Fruit fly (Drosophila melanogaster) whole organism, embryonic: ENCODE measurements around the gene Prosbeta6.

ENCODE experiments used
- B-H2 ChIP-seq: fragments of 200-800 bp; sonication (Bioruptor generic); optimal IDR thresholded peaks from 2 replicates; lab custom pipeline; 2018; ENCODE audit warnings: missing biosample characterization, mild to moderate bottlenecking, missing genetic modification characterization
- Bgb ChIP-seq: fragments of 200-800 bp; sonication (Bioruptor generic); IDR thresholded peaks from 2 replicates; pipeline ENCODE4 v1.3.6; 2022; ENCODE audit warnings: missing biosample characterization, missing genetic modification characterization; ENCODE audit not compliant: partially characterized antibody
- CG10267 ChIP-seq: fragments of 200-800 bp; sonication (Bioruptor generic); optimal IDR thresholded peaks from 2 replicates; lab custom pipeline; 2018; ENCODE audit warnings: missing biosample characterization, mild to moderate bottlenecking, missing genetic modification characterization, moderate library complexity
- CG10274 ChIP-seq: fragments of 200-800 bp; sonication (Bioruptor generic); optimal IDR thresholded peaks from 3 replicates; lab custom pipeline; 2017; ENCODE audit warnings: missing biosample characterization, mild to moderate bottlenecking, missing genetic modification characterization
- CG10565 ChIP-seq: fragments of 200-800 bp; sonication (Bioruptor generic); optimal IDR thresholded peaks from 3 replicates; lab custom pipeline; 2016; ENCODE audit warnings: missing biosample characterization, mild to moderate bottlenecking, missing genetic modification characterization
- CG11504 ChIP-seq: fragments of 200-800 bp; sonication (Bioruptor generic); optimal IDR thresholded peaks from 3 replicates; lab custom pipeline; 2019; ENCODE audit warnings: missing biosample characterization, mild to moderate bottlenecking, missing genetic modification characterization, moderate library complexity
- CG11696 ChIP-seq: fragments of 200-800 bp; sonication (Bioruptor generic); IDR thresholded peaks from 2 replicates; pipeline ENCODE4 v1.3.6; 2022; ENCODE audit warnings: missing biosample characterization, missing genetic modification characterization
- CG12769 ChIP-seq: fragments of 200-800 bp; sonication (Bioruptor generic); optimal IDR thresholded peaks from 2 replicates; lab custom pipeline; 2019; ENCODE audit warnings: missing biosample characterization, mild to moderate bottlenecking, missing genetic modification characterization, moderate library complexity
- CG13894 ChIP-seq: fragments of 200-800 bp; sonication (Bioruptor generic); optimal IDR thresholded peaks from 3 replicates; lab custom pipeline; 2018; ENCODE audit warnings: missing biosample characterization, mild to moderate bottlenecking, missing genetic modification characterization, moderate library complexity
- CG16813 ChIP-seq: fragments of 200-800 bp; sonication (Bioruptor generic); IDR thresholded peaks from 3 replicates; pipeline ENCODE4 v1.3.6; 2022; ENCODE audit warnings: missing biosample characterization, missing genetic modification characterization; ENCODE audit not compliant: partially characterized antibody
- CG17186 ChIP-seq: fragments of 200-800 bp; sonication (Bioruptor generic); optimal IDR thresholded peaks from 3 replicates; lab custom pipeline; 2017; ENCODE audit warnings: missing biosample characterization, missing genetic modification reagents, missing genetic modification characterization
- CG18619 ChIP-seq: fragments of 200-800 bp; sonication (Bioruptor generic); optimal IDR thresholded peaks from 3 replicates; lab custom pipeline; 2017; ENCODE audit warnings: missing biosample characterization, mild to moderate bottlenecking, missing genetic modification characterization
- CG18764 ChIP-seq: fragments of 200-800 bp; sonication (Bioruptor generic); optimal IDR thresholded peaks from 3 replicates; lab custom pipeline; 2016; ENCODE audit warnings: missing biosample characterization, missing genetic modification characterization
- CG30403 ChIP-seq: fragments of 200-800 bp; sonication (Bioruptor generic); optimal IDR thresholded peaks from 3 replicates; lab custom pipeline; 2016; ENCODE audit warnings: missing biosample characterization, missing genetic modification characterization
- CG3065 ChIP-seq: fragments of 200-800 bp; sonication (Bioruptor generic); optimal IDR thresholded peaks from 2 replicates; lab custom pipeline; 2016; ENCODE audit warnings: missing biosample characterization, missing genetic modification characterization
- CG33557 ChIP-seq: fragments of 200-800 bp; sonication (Bioruptor generic); optimal IDR thresholded peaks from 2 replicates; lab custom pipeline; 2019; ENCODE audit warnings: missing biosample characterization, mild to moderate bottlenecking, missing genetic modification characterization, moderate library complexity
- CG34376 ChIP-seq: fragments of 200-800 bp; sonication (Bioruptor generic); optimal IDR thresholded peaks from 2 replicates; lab custom pipeline; 2018; ENCODE audit warnings: missing biosample characterization, mild to moderate bottlenecking, missing genetic modification characterization
- CG3995 ChIP-seq: fragments of 200-800 bp; sonication (Bioruptor generic); optimal IDR thresholded peaks from 3 replicates; lab custom pipeline; 2016; ENCODE audit warnings: missing biosample characterization, missing genetic modification characterization
- CG4424 ChIP-seq: fragments of 200-800 bp; sonication (Bioruptor generic); optimal IDR thresholded peaks from 3 replicates; lab custom pipeline; 2016; ENCODE audit warnings: missing biosample characterization, missing genetic modification characterization
- CG4617 ChIP-seq: fragments of 200-800 bp; sonication (Bioruptor generic); optimal IDR thresholded peaks from 3 replicates; lab custom pipeline; 2016; ENCODE audit warnings: missing biosample characterization, missing genetic modification characterization, borderline replicate concordance
- CG6175 ChIP-seq: fragments of 200-800 bp; sonication (Bioruptor generic); IDR thresholded peaks from 3 replicates; pipeline ENCODE4 v1.3.6; 2022; ENCODE audit warnings: missing biosample characterization, missing genetic modification characterization
- CG7357 ChIP-seq: fragments of 200-800 bp; sonication (Bioruptor generic); IDR thresholded peaks from 3 replicates; pipeline ENCODE4 v1.3.6; 2022; ENCODE audit warnings: missing biosample characterization, missing genetic modification characterization
- CG7556 ChIP-seq: fragments of 200-800 bp; sonication (Bioruptor generic); optimal IDR thresholded peaks from 2 replicates; lab custom pipeline; 2017; ENCODE audit warnings: missing biosample characterization, mild to moderate bottlenecking, missing genetic modification characterization
- CG7786 ChIP-seq: fragments of 200-800 bp; sonication (Bioruptor generic); optimal IDR thresholded peaks from 2 replicates; lab custom pipeline; 2016; ENCODE audit warnings: missing biosample characterization, missing genetic modification characterization
- Dll ChIP-seq: fragments of 200-800 bp; sonication (Bioruptor generic); IDR thresholded peaks from 4 replicates; pipeline ENCODE4 v1.3.6; 2022; ENCODE audit warnings: missing biosample characterization, missing genetic modification characterization; ENCODE audit not compliant: partially characterized antibody
- Dp ChIP-seq: fragments of 200-800 bp; sonication (Bioruptor generic); optimal IDR thresholded peaks from 2 replicates; lab custom pipeline; 2018; ENCODE audit warnings: missing biosample characterization, mild to moderate bottlenecking, missing genetic modification characterization, moderate library complexity
- Ets65A ChIP-seq: fragments of 200-800 bp; sonication (Bioruptor generic); peaks from one replicate; lab custom pipeline; 2016; ENCODE audit warnings: missing biosample characterization, missing genetic modification characterization
- Ets97D ChIP-seq: fragments of 200-800 bp; sonication (Bioruptor generic); optimal IDR thresholded peaks from 3 replicates; lab custom pipeline; 2016; ENCODE audit warnings: missing biosample characterization, missing genetic modification characterization
- Hsf ChIP-seq: fragments of 200-800 bp; sonication (Bioruptor generic); optimal IDR thresholded peaks from 3 replicates; lab custom pipeline; 2016; ENCODE audit warnings: missing biosample characterization, missing genetic modification characterization
- Lhr ChIP-seq: fragments of 200-800 bp; sonication (Bioruptor generic); optimal IDR thresholded peaks from 3 replicates; lab custom pipeline; 2017; ENCODE audit warnings: mild to moderate bottlenecking, missing biosample characterization, missing genetic modification reagents, missing genetic modification characterization
- Mad ChIP-seq: fragments of 200-800 bp; sonication (Bioruptor generic); optimal IDR thresholded peaks from 2 replicates; lab custom pipeline; 2016; ENCODE audit warnings: missing biosample characterization, missing genetic modification characterization
- Oli ChIP-seq: fragments of 200-800 bp; sonication (Bioruptor generic); optimal IDR thresholded peaks from 2 replicates; lab custom pipeline; 2018; ENCODE audit warnings: missing biosample characterization, mild to moderate bottlenecking, missing genetic modification characterization, moderate library complexity
- Pdp1 ChIP-seq, 2 experiments: fragments of 200-800 bp; sonication (Bioruptor generic); optimal IDR thresholded peaks; 3 replicates each; lab custom pipeline; 2016; ENCODE audit warnings: missing biosample characterization in 2 of 2, missing genetic modification characterization in 2 of 2, mild to moderate bottlenecking in 1 of 2, moderate library complexity in 1 of 2
- Ptx1 ChIP-seq: fragments of 200-800 bp; sonication (Bioruptor generic); IDR thresholded peaks from 2 replicates; pipeline ENCODE4 v1.3.6; 2022; ENCODE audit warnings: missing biosample characterization, missing genetic modification characterization
- Tbp ChIP-seq: fragments of >200 bp; optimal IDR thresholded peaks from 2 replicates; lab custom pipeline; 2018; ENCODE audit warnings: missing biosample characterization, missing genetic modification characterization
- Vsx1 ChIP-seq: fragments of 200-800 bp; sonication (Bioruptor generic); optimal IDR thresholded peaks from 2 replicates; lab custom pipeline; 2017; ENCODE audit warnings: missing biosample characterization, mild to moderate bottlenecking, missing genetic modification characterization, missing genetic modification reagents
- YL-1 ChIP-seq: fragments of 200-800 bp; sonication (Bioruptor generic); optimal IDR thresholded peaks from 3 replicates; lab custom pipeline; 2017; ENCODE audit warnings: missing biosample characterization, mild to moderate bottlenecking, missing genetic modification characterization
- abd-A ChIP-seq: fragments of 200-800 bp; sonication (Bioruptor generic); optimal IDR thresholded peaks from 3 replicates; lab custom pipeline; 2019; ENCODE audit warnings: missing biosample characterization, mild to moderate bottlenecking, missing genetic modification characterization, moderate library complexity
- cad ChIP-seq: fragments of >200 bp; optimal IDR thresholded peaks from 2 replicates; lab custom pipeline; 2017; ENCODE audit warnings: missing biosample characterization, missing genetic modification characterization
- chif ChIP-seq, 2 experiments: fragments of 200-800 bp; sonication (Bioruptor generic); optimal IDR thresholded peaks; 3 replicates each; lab custom pipeline; 2016; ENCODE audit warnings: missing biosample characterization in 2 of 2, missing genetic modification characterization in 2 of 2
- ci ChIP-seq: fragments of 200-800 bp; sonication (Bioruptor generic); IDR thresholded peaks from 3 replicates; pipeline ENCODE4 v1.3.6; 2022; ENCODE audit warnings: missing biosample characterization, missing genetic modification characterization
- inv ChIP-seq: fragments of 200-800 bp; sonication (Bioruptor generic); IDR thresholded peaks from 2 replicates; pipeline ENCODE4 v1.3.6; 2022; ENCODE audit warnings: missing biosample characterization, missing genetic modification characterization; ENCODE audit not compliant: partially characterized antibody
- jumu ChIP-seq: fragments of 200-800 bp; sonication (Bioruptor generic); optimal IDR thresholded peaks from 3 replicates; lab custom pipeline; 2016; ENCODE audit warnings: missing biosample characterization, missing genetic modification characterization
- mam ChIP-seq: fragments of 200-800 bp; sonication (Bioruptor generic); optimal IDR thresholded peaks from 3 replicates; lab custom pipeline; 2016; ENCODE audit warnings: missing biosample characterization, missing genetic modification characterization
- otp ChIP-seq: fragments of 200-800 bp; sonication (Bioruptor generic); IDR thresholded peaks from 3 replicates; pipeline ENCODE4, ENCODE4 v1.3.6; 2022; ENCODE audit warnings: missing biosample characterization, missing genetic modification characterization
- pzg ChIP-seq: fragments of 200-800 bp; sonication (Bioruptor generic); optimal IDR thresholded peaks from 3 replicates; lab custom pipeline; 2018; ENCODE audit warnings: missing biosample characterization, mild to moderate bottlenecking, missing genetic modification characterization, moderate library complexity
- run ChIP-seq: fragments of 200-800 bp; sonication (Bioruptor generic); optimal IDR thresholded peaks from 3 replicates; lab custom pipeline; 2018; ENCODE audit warnings: missing biosample characterization, mild to moderate bottlenecking, missing genetic modification characterization
- tll ChIP-seq, 2 experiments: fragments of 200-800 bp in 1 of 2; fragments of >200 bp in 1 of 2; sonication (Bioruptor generic) in 1 of 2; optimal IDR thresholded peaks; 2 replicates each; lab custom pipeline; 2017 to 2019; ENCODE audit warnings: missing biosample characterization in 2 of 2, missing genetic modification characterization in 2 of 2, mild to moderate bottlenecking in 1 of 2, moderate library complexity in 1 of 2
- zfh2 ChIP-seq: fragments of 200-800 bp; sonication (Bioruptor generic); optimal IDR thresholded peaks from 2 replicates; lab custom pipeline; 2016; ENCODE audit warnings: missing biosample characterization, missing genetic modification characterization

The Prosbeta6 gene

DNA sequence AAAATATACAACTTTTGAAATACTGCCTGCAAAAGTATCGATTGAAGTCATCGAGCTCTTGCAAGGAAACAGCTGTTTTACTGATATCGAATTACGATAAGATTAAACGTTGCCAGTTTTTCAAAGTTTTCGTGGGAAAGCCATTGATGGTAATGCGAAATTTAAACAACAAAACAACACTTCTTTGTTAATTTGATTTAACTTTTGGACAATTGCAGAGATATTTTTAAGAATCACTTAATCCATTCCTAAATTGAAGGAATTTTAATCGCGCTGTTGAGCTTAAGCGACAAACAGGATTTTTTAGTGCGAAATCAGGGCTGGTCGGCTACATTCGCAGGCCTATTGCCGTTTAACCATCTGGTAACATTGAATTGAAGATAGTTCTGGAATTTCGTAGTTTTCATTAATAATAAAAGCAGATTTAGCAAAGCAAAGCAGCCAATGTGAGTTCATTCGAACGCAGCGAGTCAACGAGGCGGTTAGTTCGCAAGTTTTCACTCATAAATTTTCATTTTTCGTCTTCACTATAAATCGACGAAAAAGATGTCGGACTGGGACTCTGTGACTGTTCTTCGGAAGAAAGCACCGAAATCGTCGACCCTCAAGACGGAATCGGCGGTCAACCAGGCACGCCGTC is 35.8 kb downstream of the Prosbeta6 start, which contains the start of gene mbf1 (continued):
- TF ChIP-seq CG12769 (peak; percentile 32), CG18764 (GFP tag; lab: Kevin White, UChicago) (peak; percentile 12), chif (GFP tag; optimal IDR thresholded peaks at IDR 0.05; lab: Kevin White, UChicago) (peak in 1 of 2 experiments; percentile 8), zfh2 (GFP tag; lab: Kevin White, UChicago) (peak; percentile 34), CG7556 (GFP tag; lab: Kevin White, UChicago) (no peak), CG10267 (tag; lab: Kevin White, UChicago) (peak; percentile 48), CG18619 (GFP tag; lab: Kevin White, UChicago) (no peak), Vsx1 (GFP tag; lab: Kevin White, UChicago) (no peak), CG6175 (no peak), inv (GFP tag; lab: Robert Waterston, UW) (peak; percentile 48; the same call in 1 of the 2 replicates), Pdp1 (GFP tag; optimal IDR thresholded peaks at IDR 0.05; lab: Kevin White, UChicago) (peak in 1 of 2 experiments; percentile 39), Ptx1 (GFP tag; lab: Robert Waterston, UW) (no peak), mam (GFP tag; lab: Kevin White, UChicago) (peak; percentile 37), pzg (GFP tag; lab: Kevin White, UChicago) (peak; percentile 90), Lhr (GFP tag; lab: Kevin White, UChicago) (peak; percentile 50), CG4617 (GFP tag; lab: Kevin White, UChicago) (peak; percentile 91), Hsf (GFP tag; lab: Kevin White, UChicago) (peak; percentile 43), CG3995 (GFP tag; lab: Kevin White, UChicago) (peak; percentile 48), Dp (GFP tag; lab: Kevin White, UChicago) (peak; percentile 72), Dll (GFP tag; lab: Robert Waterston, UW) (peak; percentile 78), jumu (GFP tag; lab: Kevin White, UChicago) (peak; percentile 6), CG34376 (GFP tag; lab: Kevin White, UChicago) (peak; percentile 16), Mad (no peak), CG3065 (GFP tag; lab: Kevin White, UChicago) (no peak), Ets97D (peak; percentile 81), CG7786 (GFP tag; lab: Kevin White, UChicago) (no peak), CG16813 (GFP tag; lab: Robert Waterston, UW) (peak; percentile 47; the same call in 2 of the 3 replicates), CG7357 (GFP tag; lab: Robert Waterston, UW) (no peak), B-H2 (GFP tag; lab: Kevin White, UChicago) (peak; percentile 24), tll (GFP tag; optimal IDR thresholded peaks at IDR 0.05; lab: Kevin White, UChicago) (peak in 1 of 2 experiments; percentile 16), YL-1 (peak; percentile 91), CG30403 (GFP tag; lab: Kevin White, UChicago) (peak; percentile 27), Ets65A (GFP tag; lab: Kevin White, UChicago) (peak; percentile 71), ci (GFP tag; lab: Robert Waterston, UW) (no peak), CG11696 (GFP tag; lab: Robert Waterston, UW) (no peak), CG10274 (GFP tag; lab: Kevin White, UChicago) (no peak), CG11504 (tag; lab: Kevin White, UChicago) (peak; percentile 27), Tbp (GFP tag; lab: Kevin White, UChicago) (no peak), run (tag; lab: Kevin White, UChicago) (no peak), abd-A (no peak), CG33557 (GFP tag; lab: Kevin White, UChicago) (no peak), CG10565 (GFP tag; lab: Kevin White, UChicago) (no peak), otp (GFP tag; lab: Robert Waterston, UW) (no peak), CG4424 (GFP tag; lab: Kevin White, UChicago) (peak; percentile 9), cad (GFP tag; lab: Kevin White, UChicago) (no peak), CG13894 (peak; percentile 32), Bgb (GFP tag; lab: Robert Waterston, UW) (0 out of 2 replicates have a peak, but pooled peaks have one; percentile 28), Oli (tag; lab: Kevin White, UChicago) (no peak), CG17186 (GFP tag; lab: Kevin White, UChicago) (peak; percentile 65)
